Fruit fly (Drosophila melanogaster): Measurements from ENCODE around the gene CG14864.
A peak's percentile ranks its signal among the peaks of the same experiment; 100 is the strongest.

Gene CG14864

DNA sequence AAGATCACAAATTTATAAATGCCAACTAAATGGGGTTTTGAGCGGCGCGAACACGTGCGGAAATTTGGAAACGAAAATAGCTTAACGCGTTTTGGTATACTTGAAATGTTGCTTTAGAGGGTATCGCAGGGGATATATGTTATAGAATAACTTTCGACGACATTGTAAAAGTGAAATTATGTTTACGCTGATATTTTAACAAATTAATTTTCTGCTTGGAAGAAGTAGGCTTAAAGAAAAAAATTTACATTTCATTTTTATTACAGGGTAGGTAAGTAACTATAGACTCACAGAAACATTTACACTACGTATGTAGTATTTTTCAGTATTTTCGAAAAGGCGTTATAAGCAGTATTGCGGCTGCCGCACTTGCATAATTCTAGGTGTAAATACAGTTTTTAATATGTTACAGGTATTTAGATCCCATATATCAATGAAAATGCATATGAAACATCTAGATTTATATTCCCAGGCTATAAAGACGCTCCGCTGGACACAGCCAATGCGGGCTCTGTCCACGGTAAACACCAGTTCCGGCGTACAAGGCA, 38.9 kb downstream of the CG14864 start, which contains the start of the genes Art3 and mRpS10 (continued):
- peak; percentile 100 for TF ChIP-seq pnt (GFP tag; optimal IDR thresholded peaks at IDR 0.05)
- peak; percentile 100 for TF ChIP-seq Rfx (GFP tag; IDR thresholded peaks at IDR 0.05)
- peak; percentile 100 for TF ChIP-seq CG13123 (GFP tag; optimal IDR thresholded peaks at IDR 0.05)
- TF ChIP-seq lola (GFP tag; optimal IDR thresholded peaks at IDR 0.05) = peak in 1 of 3 experiments; percentile 100
- peak; percentile 99 for TF ChIP-seq CG11696 (GFP tag; IDR thresholded peaks at IDR 0.05)
- peak; percentile 100 for TF ChIP-seq CG34422 (GFP tag; IDR thresholded peaks at IDR 0.05)
- TF ChIP-seq Dek (tag; optimal IDR thresholded peaks at IDR 0.05) = peak; percentile 100
- peak; percentile 100 for TF ChIP-seq Elba2 (GFP tag; optimal IDR thresholded peaks at IDR 0.05)
- TF ChIP-seq mirr (GFP tag; optimal IDR thresholded peaks at IDR 0.05) = peak; percentile 100
- TF ChIP-seq CG1603 (tag; optimal IDR thresholded peaks at IDR 0.05) = peak; percentile 99
- TF ChIP-seq CG5245 (GFP tag; optimal IDR thresholded peaks at IDR 0.05) = peak; percentile 100
- TF ChIP-seq corto (GFP tag; optimal IDR thresholded peaks at IDR 0.05) = no peak
- TF ChIP-seq sisA (GFP tag; IDR thresholded peaks at IDR 0.05) = peak; percentile 100
- TF ChIP-seq nerfin-1 (tag; optimal IDR thresholded peaks at IDR 0.05) = peak; percentile 100
- peak; percentile 100 for TF ChIP-seq lmd (GFP tag; IDR thresholded peaks at IDR 0.05)
- TF ChIP-seq exex (tag; optimal IDR thresholded peaks at IDR 0.05) = peak; percentile 99
- peak; percentile 100 for TF ChIP-seq CG11085 (GFP tag; IDR thresholded peaks at IDR 0.05)
- TF ChIP-seq Dref (GFP tag; IDR thresholded peaks at IDR 0.05) = peak; percentile 55
- peak; percentile 100 for TF ChIP-seq Oaz (GFP tag; IDR thresholded peaks at IDR 0.05)
- peak; percentile 100 for TF ChIP-seq NfI (GFP tag; optimal IDR thresholded peaks at IDR 0.05)
- 0 out of 2 replicates have a peak, but pooled peaks have one; percentile 30 for TF ChIP-seq unc-4 (GFP tag; IDR thresholded peaks at IDR 0.05; ENCODE audit: partially characterized antibody)
- TF ChIP-seq ewg (GFP tag; optimal IDR thresholded peaks at IDR 0.05) = peak; percentile 100
- peak; percentile 100 for TF ChIP-seq Ssrp (tag; optimal IDR thresholded peaks at IDR 0.05)
- TF ChIP-seq CG11560 (tag; IDR thresholded peaks at IDR 0.05) = peak; percentile 95
- TF ChIP-seq CG4854 (GFP tag; optimal IDR thresholded peaks at IDR 0.05) = peak; percentile 100
- peak; percentile 100 for TF ChIP-seq pum (GFP tag; optimal IDR thresholded peaks at IDR 0.05)
- peak; percentile 68 for TF ChIP-seq Dp (GFP tag; optimal IDR thresholded peaks at IDR 0.05)
- TF ChIP-seq CG31224 (GFP tag; IDR thresholded peaks at IDR 0.05) = peak; percentile 99
- TF ChIP-seq CG14860 (GFP tag; IDR thresholded peaks at IDR 0.05; ENCODE audit: partially characterized antibody) = no peak
- peak; percentile 100 for TF ChIP-seq emc (GFP tag; optimal IDR thresholded peaks at IDR 0.05)
- peak; percentile 99 for TF ChIP-seq ATbp (GFP tag; optimal IDR thresholded peaks at IDR 0.05)
- TF ChIP-seq CG7786 (GFP tag; optimal IDR thresholded peaks at IDR 0.05) = peak; percentile 100
- peak; percentile 100 for TF ChIP-seq CG11456 (GFP tag; IDR thresholded peaks at IDR 0.05)
- TF ChIP-seq CG6683 (GFP tag; optimal IDR thresholded peaks at IDR 0.05) = peak; percentile 99
- TF ChIP-seq Six4 (GFP tag; optimal IDR thresholded peaks at IDR 0.05) = peak; percentile 100
- TF ChIP-seq CG10321 (GFP tag; IDR thresholded peaks at IDR 0.05) = peak; percentile 92
- TF ChIP-seq CG33213 (GFP tag; optimal IDR thresholded peaks at IDR 0.05) = peak; percentile 100
- peak; percentile 100 for TF ChIP-seq Hr51 (GFP tag; optimal IDR thresholded peaks at IDR 0.05)
- peak; percentile 100 for TF ChIP-seq tio (GFP tag; optimal IDR thresholded peaks at IDR 0.05)
- peak; percentile 100 for TF ChIP-seq fd96Cb (tag; optimal IDR thresholded peaks at IDR 0.05)
- peak; percentile 100 for TF ChIP-seq Usf (GFP tag; optimal IDR thresholded peaks at IDR 0.05)
- peak; percentile 100 for TF ChIP-seq CG4617 (GFP tag; optimal IDR thresholded peaks at IDR 0.05; ENCODE audit: borderline replicate concordance)
- TF ChIP-seq CG3838 (GFP tag; optimal IDR thresholded peaks at IDR 0.05) = peak; percentile 99
- peak; percentile 100 for TF ChIP-seq Mad (GFP tag; optimal IDR thresholded peaks at IDR 0.05)
- peak; percentile 100 for TF ChIP-seq peb (GFP tag; IDR thresholded peaks at IDR 0.05)
- peak; percentile 95 for TF ChIP-seq grn (GFP tag; optimal IDR thresholded peaks at IDR 0.05)
- peak; percentile 100 for TF ChIP-seq CG15696 (tag; optimal IDR thresholded peaks at IDR 0.05)
- peak; percentile 100 for TF ChIP-seq CG1602 (GFP tag; optimal IDR thresholded peaks at IDR 0.05)
- peak; percentile 100 for TF ChIP-seq rib (GFP tag; IDR thresholded peaks at IDR 0.05)
- TF ChIP-seq h (optimal IDR thresholded peaks at IDR 0.05) = no peak

All from whole organism, embryonic.